Worm (Caenorhabditis elegans) whole organism, early embryonic: ENCODE data around the gene F53F4.15.

ENCODE experiments used
- B0310.2 ChIP-seq: sonication (generic microtip); optimal IDR thresholded peaks from 2 replicates; lab custom pipeline; 2016; ENCODE audit warnings: mild to moderate bottlenecking, missing genetic modification characterization, missing compliant biosample characterization
- F13C5.2 ChIP-seq: sonication (generic microtip); optimal IDR thresholded peaks from 2 replicates; lab custom pipeline; 2017; ENCODE audit warnings: mild to moderate bottlenecking, missing genetic modification characterization, inconsistent platforms, missing compliant biosample characterization
- aly-1 ChIP-seq: sonication (generic microtip); optimal IDR thresholded peaks from 2 replicates; lab custom pipeline; 2016; ENCODE audit warnings: missing genetic modification characterization, missing compliant biosample characterization
- ama-1 ChIP-seq: fragments of 150-350 bp; optimal IDR thresholded peaks from 2 replicates; lab custom pipeline; 2014
- ceh-13 ChIP-seq: fragments of 200-800 bp; sonication (Bioruptor generic); optimal IDR thresholded peaks from 2 replicates; lab custom pipeline; 2018; ENCODE audit warnings: mild to moderate bottlenecking, missing genetic modification characterization, missing compliant biosample characterization
- ceh-36 ChIP-seq: sonication (generic microtip); optimal IDR thresholded peaks from 2 replicates; lab custom pipeline; 2016; ENCODE audit warnings: missing genetic modification characterization, inconsistent platforms, missing compliant biosample characterization
- ets-7 ChIP-seq: sonication (generic microtip); optimal IDR thresholded peaks from 2 replicates; lab custom pipeline; 2016; ENCODE audit warnings: missing genotype, missing genetic modification characterization, missing compliant biosample characterization
- flt-1 ChIP-seq: fragments of 200-800 bp; sonication (Bioruptor generic); IDR thresholded peaks from 2 replicates; pipeline ENCODE4 v1.3.6; 2022; ENCODE audit warnings: missing genetic modification characterization, missing compliant biosample characterization
- hmbx-1 ChIP-seq: sonication (generic microtip); optimal IDR thresholded peaks from 2 replicates; lab custom pipeline; 2016; ENCODE audit warnings: mild to moderate bottlenecking, missing genetic modification characterization, missing compliant biosample characterization
- hmg-4 ChIP-seq: fragments of 200-800 bp; sonication (Bioruptor generic); optimal IDR thresholded peaks from 2 replicates; lab custom pipeline; 2018; ENCODE audit warnings: mild to moderate bottlenecking, missing genetic modification characterization, missing compliant biosample characterization
- hnd-1 ChIP-seq: sonication (generic microtip); optimal IDR thresholded peaks from 2 replicates; lab custom pipeline; 2016; ENCODE audit warnings: missing genetic modification characterization, missing compliant biosample characterization
- pes-1 ChIP-seq: fragments of 200-800 bp; sonication (Bioruptor generic); IDR thresholded peaks from 2 replicates; pipeline ENCODE4 v1.3.6; 2022; ENCODE audit warnings: missing genetic modification reagents, missing genetic modification characterization, missing compliant biosample characterization
- scrt-1 ChIP-seq: fragments of 200-800 bp; sonication (Bioruptor generic); IDR thresholded peaks from 2 replicates; pipeline ENCODE4 v1.3.6; 2022; ENCODE audit warnings: missing genetic modification characterization, missing compliant biosample characterization
- sea-1 ChIP-seq: fragments of 200-800 bp; sonication (Bioruptor generic); conservative IDR thresholded peaks from 2 replicates; pipeline ENCODE4 v1.3.6; 2022; ENCODE audit warnings: missing genetic modification characterization, missing compliant biosample characterization
- tbx-11 ChIP-seq: fragments of 200-800 bp; sonication (Bioruptor generic); IDR thresholded peaks from 2 replicates; pipeline ENCODE4 v1.3.6; 2022; ENCODE audit warnings: missing genetic modification characterization, missing compliant biosample characterization
- tbx-37 ChIP-seq: fragments of 200-800 bp; sonication (Bioruptor generic); conservative IDR thresholded peaks from 2 replicates; pipeline ENCODE4 v1.3.6; 2022; ENCODE audit warnings: missing genetic modification reagents, missing genetic modification characterization, missing compliant biosample characterization
- tra-4 ChIP-seq: sonication (generic microtip); optimal IDR thresholded peaks from 2 replicates; lab custom pipeline; 2017; ENCODE audit warnings: missing genetic modification characterization, missing compliant biosample characterization

The F53F4.15 gene

ce11 chrV:13656346-13657254, 35.8 kb downstream of the F53F4.15 start:
- TF ChIP-seq tra-4 (no peak), F13C5.2 (tag; lab: Kevin White, UChicago) (no peak), ama-1 (lab: Kevin White, UChicago) (no peak), B0310.2 (no peak), hmbx-1 (tag; lab: Kevin White, UChicago) (no peak), ceh-13 (GFP tag; lab: Kevin White, UChicago) (no peak), hmg-4 (GFP tag; lab: Kevin White, UChicago) (no peak), sea-1 (GFP tag; lab: Robert Waterston, UW) (no peak), scrt-1 (GFP tag; lab: Robert Waterston, UW) (no peak), hnd-1 (tag; lab: Kevin White, UChicago) (no peak), tbx-11 (GFP tag; lab: Robert Waterston, UW) (no peak), aly-1 (tag; lab: Kevin White, UChicago) (no peak)

- TF ChIP-seq scrt-1 (GFP tag; lab: Robert Waterston, UW) (no peak), aly-1 (tag; lab: Kevin White, UChicago) (no peak), tra-4 (no peak), pes-1 (GFP tag; lab: Robert Waterston, UW) (no peak), ceh-36 (tag; lab: Kevin White, UChicago) (no peak), ets-7 (no peak), B0310.2 (no peak), ama-1 (lab: Kevin White, UChicago) (no peak), hmg-4 (GFP tag; lab: Kevin White, UChicago) (no peak), hmbx-1 (tag; lab: Kevin White, UChicago) (no peak), ceh-13 (GFP tag; lab: Kevin White, UChicago) (no peak), tbx-11 (GFP tag; lab: Robert Waterston, UW) (no peak), tbx-37 (GFP tag; lab: Robert Waterston, UW) (no peak), flt-1 (GFP tag; lab: Robert Waterston, UW) (no peak), hnd-1 (tag; lab: Kevin White, UChicago) (no peak), F13C5.2 (tag; lab: Kevin White, UChicago) (no peak), sea-1 (GFP tag; lab: Robert Waterston, UW) (no peak)
Measured at ce11 chrV:13657291-13657690, 36.5 kb downstream of the F53F4.15 start.

- TF ChIP-seq hnd-1 (tag; lab: Kevin White, UChicago) (no peak), flt-1 (GFP tag; lab: Robert Waterston, UW) (no peak), aly-1 (tag; lab: Kevin White, UChicago) (no peak), tbx-11 (GFP tag; lab: Robert Waterston, UW) (no peak), ceh-13 (GFP tag; lab: Kevin White, UChicago) (no peak), ceh-36 (tag; lab: Kevin White, UChicago) (no peak), ets-7 (no peak), sea-1 (GFP tag; lab: Robert Waterston, UW) (no peak), scrt-1 (GFP tag; lab: Robert Waterston, UW) (no peak), hmbx-1 (tag; lab: Kevin White, UChicago) (no peak), F13C5.2 (tag; lab: Kevin White, UChicago) (no peak)
Measured at ce11 chrV:13657841-13658338, 37.1 kb downstream of the F53F4.15 start.

DNA sequence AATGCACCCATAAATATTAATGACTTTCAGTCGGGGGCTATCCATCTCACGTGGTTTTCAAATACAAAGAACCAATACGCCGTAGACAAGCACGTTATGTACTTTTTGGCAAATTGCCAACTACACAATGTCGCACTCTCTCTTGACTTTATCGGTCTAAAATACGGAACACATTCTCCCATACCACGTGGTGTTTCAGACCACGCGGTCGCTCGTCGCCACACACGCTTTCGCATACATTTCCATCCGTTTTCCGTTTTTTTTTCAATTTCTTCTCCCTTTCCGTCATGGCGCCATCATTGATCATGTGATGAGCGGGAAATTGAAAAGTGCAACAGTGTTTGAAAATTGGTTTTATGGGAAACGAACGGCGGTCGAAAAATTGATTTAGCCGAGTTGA, 37.8 kb downstream of the F53F4.15 start:
- TF ChIP-seq tbx-37 (GFP tag; lab: Robert Waterston, UW) (no peak), tra-4 (no peak), ets-7 (no peak), flt-1 (GFP tag; lab: Robert Waterston, UW) (no peak), tbx-11 (GFP tag; lab: Robert Waterston, UW) (no peak), hmg-4 (GFP tag; lab: Kevin White, UChicago) (no peak), F13C5.2 (tag; lab: Kevin White, UChicago) (no peak), B0310.2 (no peak), sea-1 (GFP tag; lab: Robert Waterston, UW) (no peak)

DNA sequence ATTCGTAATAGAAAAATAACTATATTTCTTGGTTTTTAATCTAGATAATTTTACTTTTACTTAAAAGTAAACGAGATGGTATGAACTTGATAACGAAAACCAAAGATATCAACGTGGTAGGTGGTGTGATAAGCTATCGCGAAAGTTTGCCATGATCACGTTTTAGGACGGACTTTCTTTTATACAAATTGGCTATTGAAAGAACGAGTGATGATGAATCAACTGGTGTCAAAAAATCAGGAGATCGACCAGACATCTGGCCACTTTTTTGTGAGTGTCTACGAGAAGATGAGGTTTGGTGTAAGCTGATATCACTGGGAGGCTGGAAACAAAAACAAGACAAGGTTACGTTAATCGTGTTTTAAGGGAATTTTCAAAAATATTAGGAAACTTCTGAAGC, 38.4 kb downstream of the F53F4.15 start:
- no peak for TF ChIP-seq ceh-13 (GFP tag; lab: Kevin White, UChicago)
- TF ChIP-seq hmbx-1 (tag; lab: Kevin White, UChicago) = no peak
- TF ChIP-seq ama-1 (lab: Kevin White, UChicago) = no peak
- no peak for TF ChIP-seq F13C5.2 (tag; lab: Kevin White, UChicago)
- TF ChIP-seq pes-1 (GFP tag; lab: Robert Waterston, UW) = no peak
- no peak for TF ChIP-seq sea-1 (GFP tag; lab: Robert Waterston, UW)
- no peak for TF ChIP-seq tbx-11 (GFP tag; lab: Robert Waterston, UW)
- TF ChIP-seq hmg-4 (GFP tag; lab: Kevin White, UChicago) = no peak
- no peak for TF ChIP-seq tbx-37 (GFP tag; lab: Robert Waterston, UW)
- no peak for TF ChIP-seq scrt-1 (GFP tag; lab: Robert Waterston, UW)

ce11 chrV:13660115-13660514, 39.3 kb downstream of the F53F4.15 start:
- TF ChIP-seq flt-1 (GFP tag; lab: Robert Waterston, UW) = no peak
- TF ChIP-seq tra-4 = no peak
- no peak for TF ChIP-seq pes-1 (GFP tag; lab: Robert Waterston, UW)
- TF ChIP-seq scrt-1 (GFP tag; lab: Robert Waterston, UW) = no peak
- no peak for TF ChIP-seq tbx-37 (GFP tag; lab: Robert Waterston, UW)
- no peak for TF ChIP-seq tbx-11 (GFP tag; lab: Robert Waterston, UW)
- no peak for TF ChIP-seq ama-1 (lab: Kevin White, UChicago)
- TF ChIP-seq B0310.2 = no peak
- no peak for TF ChIP-seq aly-1 (tag; lab: Kevin White, UChicago)
- no peak for TF ChIP-seq ceh-36 (tag; lab: Kevin White, UChicago)
- no peak for TF ChIP-seq F13C5.2 (tag; lab: Kevin White, UChicago)
- no peak for TF ChIP-seq hnd-1 (tag; lab: Kevin White, UChicago)
- no peak for TF ChIP-seq sea-1 (GFP tag; lab: Robert Waterston, UW)
- TF ChIP-seq ceh-13 (GFP tag; lab: Kevin White, UChicago) = no peak
- TF ChIP-seq ets-7 = no peak
